Fruit fly (Drosophila melanogaster): ENCODE data around the gene Sfp36F.

- TF ChIP-seq foxo (GFP tag; optimal IDR thresholded peaks at IDR 0.05) (no peak), Myc (optimal IDR thresholded peaks at IDR 0.05) (no peak), Rel (GFP tag; optimal IDR thresholded peaks at IDR 0.05) (no peak), Rel (tag; optimal IDR thresholded peaks at IDR 0.05) (no peak), dl (GFP tag; optimal IDR thresholded peaks at IDR 0.05; ENCODE audit: insufficient read depth in 1 of 2, partially characterized antibody in 2 of 2) (no peak)
Measured at dm6 chr2L:18308652-18309051, 16.3 kb downstream of the Sfp36F start.

Data from whole organism, wandering third instar larva.